Worm (Caenorhabditis elegans) whole organism, L1 larva: ENCODE measurements around the gene bus-17.

Experiments
- F16B12.6 ChIP-seq: fragments of 150-350 bp; optimal IDR thresholded peaks from 2 replicates; lab custom pipeline; 2014; ENCODE audit warnings: missing biosample characterization, missing genetic modification characterization
- aha-1 ChIP-seq: fragments of 150-350 bp; optimal IDR thresholded peaks from 2 replicates; lab custom pipeline; 2014; ENCODE audit warnings: missing biosample characterization, missing genetic modification characterization
- blmp-1 ChIP-seq: fragments of 150-350 bp; optimal IDR thresholded peaks from 2 replicates; lab custom pipeline; 2014; ENCODE audit warnings: missing biosample characterization, missing genetic modification characterization
- ces-1 ChIP-seq: fragments of 150-350 bp; optimal IDR thresholded peaks from 2 replicates; lab custom pipeline; 2014; ENCODE audit warnings: missing biosample characterization, missing genetic modification reagents, missing genetic modification characterization
- dpl-1 ChIP-seq, 3 experiments: fragments of 150-350 bp in 2 of 3; sonication (generic microtip) in 1 of 3; optimal IDR thresholded peaks; 2 replicates each; lab custom pipeline; 2014 to 2017; ENCODE audit warnings: missing biosample characterization in 3 of 3, missing genetic modification characterization in 3 of 3, missing genetic modification reagents in 3 of 3
- dsc-1 ChIP-seq: sonication (generic microtip); optimal IDR thresholded peaks from 2 replicates; lab custom pipeline; 2016; ENCODE audit warnings: mild to moderate bottlenecking, missing genetic modification characterization, missing compliant biosample characterization
- egl-13 ChIP-seq: sonication (generic microtip); optimal IDR thresholded peaks from 2 replicates; lab custom pipeline; 2016; ENCODE audit warnings: missing genotype, missing genetic modification reagents, missing genetic modification characterization, missing compliant biosample characterization
- egl-27 ChIP-seq, 2 experiments: fragments of 150-350 bp in 1 of 2; sonication (generic microtip); optimal IDR thresholded peaks; 3 replicates each; lab custom pipeline; 2017 to 2018; ENCODE audit warnings: missing biosample characterization in 2 of 2, missing genetic modification characterization in 2 of 2, missing genetic modification reagents in 2 of 2
- elt-2 ChIP-seq: sonication (generic microtip); optimal IDR thresholded peaks from 2 replicates; lab custom pipeline; 2016; ENCODE audit warnings: missing genetic modification characterization, mild to moderate bottlenecking, inconsistent platforms, missing compliant biosample characterization, missing genetic modification reagents
- fkh-10 ChIP-seq: sonication (generic microtip); optimal IDR thresholded peaks from 2 replicates; lab custom pipeline; 2017; ENCODE audit warnings: missing biosample characterization, missing genetic modification reagents, missing genetic modification characterization
- fkh-8 ChIP-seq: sonication (generic microtip); optimal IDR thresholded peaks from 2 replicates; lab custom pipeline; 2016; ENCODE audit warnings: mild to moderate bottlenecking, missing genetic modification characterization, missing compliant biosample characterization
- grh-1 ChIP-seq: fragments of 200-800 bp; sonication (Bioruptor generic); IDR thresholded peaks from 2 replicates; pipeline ENCODE4 v1.3.6; 2022; ENCODE audit warnings: missing genetic modification reagents, missing genetic modification characterization, missing compliant biosample characterization
- hlh-4 ChIP-seq: sonication (generic microtip); optimal IDR thresholded peaks from 2 replicates; lab custom pipeline; 2016; ENCODE audit warnings: mild to moderate bottlenecking, missing genetic modification characterization, missing compliant biosample characterization
- irx-1 ChIP-seq: sonication (generic microtip); optimal IDR thresholded peaks from 2 replicates; lab custom pipeline; 2016; ENCODE audit warnings: missing genetic modification characterization, missing compliant biosample characterization
- isw-1 ChIP-seq: fragments of 200-800 bp; sonication (Bioruptor generic); IDR thresholded peaks from 2 replicates; pipeline ENCODE4 v1.3.6; 2022; ENCODE audit warnings: missing genetic modification characterization, missing compliant biosample characterization
- jun-1 ChIP-seq: fragments of 150-350 bp; optimal IDR thresholded peaks from 2 replicates; lab custom pipeline; 2014; ENCODE audit warnings: missing biosample characterization, missing genetic modification reagents, missing genetic modification characterization
- lin-14 ChIP-seq: fragments of 200-800 bp; sonication (Bioruptor generic); optimal IDR thresholded peaks from 2 replicates; lab custom pipeline; 2018; ENCODE audit warnings: mild to moderate bottlenecking, missing genetic modification characterization, moderate library complexity, missing compliant biosample characterization
- lin-15B ChIP-seq: fragments of 150-350 bp; sonication (generic microtip); optimal IDR thresholded peaks from 3 replicates; lab custom pipeline; 2014; ENCODE audit warnings: missing biosample characterization, missing genetic modification characterization
- lin-35 ChIP-seq, 2 experiments: fragments of 150-350 bp; optimal IDR thresholded peaks; 2 replicates each; lab custom pipeline; 2014; ENCODE audit warnings: missing biosample characterization in 2 of 2, missing genetic modification characterization in 2 of 2, missing genetic modification reagents in 2 of 2
- lir-3 ChIP-seq: sonication (generic microtip); optimal IDR thresholded peaks from 2 replicates; lab custom pipeline; 2016; ENCODE audit warnings: mild to moderate bottlenecking, missing genetic modification characterization, moderate library complexity, missing compliant biosample characterization; ENCODE audit not compliant: poor library complexity
- mab-9 ChIP-seq: fragments of 200-800 bp; sonication (Bioruptor generic); IDR thresholded peaks from 2 replicates; pipeline ENCODE4 v1.3.6; 2022; ENCODE audit warnings: missing genetic modification reagents, missing genetic modification characterization, missing compliant biosample characterization
- mdl-1 ChIP-seq, 2 experiments: fragments of 150-350 bp; optimal IDR thresholded peaks; 2 replicates each; lab custom pipeline; 2014 to 2017; ENCODE audit warnings: missing biosample characterization in 2 of 2, missing genetic modification characterization in 2 of 2, inconsistent platforms in 1 of 2
- mep-1 ChIP-seq: fragments of 150-350 bp; optimal IDR thresholded peaks from 2 replicates; lab custom pipeline; 2014; ENCODE audit warnings: missing biosample characterization, missing genetic modification characterization
- nhr-11 ChIP-seq: fragments of 150-350 bp; optimal IDR thresholded peaks from 2 replicates; lab custom pipeline; 2014; ENCODE audit warnings: missing biosample characterization, missing genetic modification characterization
- nhr-12 ChIP-seq: sonication (generic microtip); optimal IDR thresholded peaks from 2 replicates; lab custom pipeline; 2017; ENCODE audit warnings: missing biosample characterization, missing genetic modification characterization
- nhr-19 ChIP-seq: fragments of 200-800 bp; sonication (Bioruptor generic); conservative IDR thresholded peaks from 2 replicates; pipeline ENCODE4 v1.3.6; 2022; ENCODE audit warnings: missing genetic modification characterization, missing compliant biosample characterization
- nhr-20 ChIP-seq: sonication (generic microtip); optimal IDR thresholded peaks from 2 replicates; lab custom pipeline; 2016; ENCODE audit warnings: mild to moderate bottlenecking, missing genetic modification characterization, missing compliant biosample characterization
- nhr-28 ChIP-seq: fragments of 150-350 bp; optimal IDR thresholded peaks from 2 replicates; lab custom pipeline; 2014; ENCODE audit warnings: missing biosample characterization, missing genetic modification characterization
- nhr-47 ChIP-seq: sonication (generic microtip); optimal IDR thresholded peaks from 2 replicates; lab custom pipeline; 2016; ENCODE audit warnings: mild to moderate bottlenecking, missing genetic modification characterization, moderate library complexity, missing compliant biosample characterization
- nhr-71 ChIP-seq: sonication (generic microtip); optimal IDR thresholded peaks from 2 replicates; lab custom pipeline; 2016; ENCODE audit warnings: mild to moderate bottlenecking, missing genetic modification characterization, moderate library complexity, missing compliant biosample characterization
- nhr-76 ChIP-seq: sonication (generic microtip); optimal IDR thresholded peaks from 2 replicates; lab custom pipeline; 2017; ENCODE audit warnings: missing biosample characterization, missing genetic modification characterization
- nhr-84 ChIP-seq: sonication (generic microtip); optimal IDR thresholded peaks from 2 replicates; lab custom pipeline; 2017; ENCODE audit warnings: missing biosample characterization, missing genetic modification characterization
- nhr-90 ChIP-seq: sonication (generic microtip); optimal IDR thresholded peaks from 2 replicates; lab custom pipeline; 2016; ENCODE audit warnings: mild to moderate bottlenecking, missing genetic modification characterization, missing compliant biosample characterization; ENCODE audit not compliant: poor library complexity
- pax-3 ChIP-seq: fragments of 200-800 bp; sonication (Bioruptor generic); optimal IDR thresholded peaks from 2 replicates; lab custom pipeline; 2018; ENCODE audit warnings: mild to moderate bottlenecking, missing genetic modification characterization, moderate library complexity, missing compliant biosample characterization
- rnt-1 ChIP-seq: sonication (generic microtip); optimal IDR thresholded peaks from 2 replicates; lab custom pipeline; 2016; ENCODE audit warnings: mild to moderate bottlenecking, missing genetic modification characterization, moderate library complexity, missing compliant biosample characterization
- skn-1 ChIP-seq: fragments of 150-350 bp; optimal IDR thresholded peaks from 2 replicates; lab custom pipeline; 2014; ENCODE audit warnings: missing biosample characterization, missing genetic modification characterization
- snpc-4 ChIP-seq: fragments of 150-350 bp; optimal IDR thresholded peaks from 2 replicates; lab custom pipeline; 2014; ENCODE audit warnings: missing biosample characterization, missing genetic modification characterization
- snu-23 ChIP-seq: sonication (generic microtip); optimal IDR thresholded peaks from 2 replicates; lab custom pipeline; 2016; ENCODE audit warnings: missing genetic modification characterization, missing compliant biosample characterization
- sox-4 ChIP-seq: sonication (generic microtip); optimal IDR thresholded peaks from 2 replicates; lab custom pipeline; 2016; ENCODE audit warnings: missing genetic modification characterization, missing compliant biosample characterization
- swsn-7 ChIP-seq: sonication (generic microtip); optimal IDR thresholded peaks from 2 replicates; lab custom pipeline; 2016; ENCODE audit warnings: missing genetic modification characterization, missing compliant biosample characterization
- tbx-2 ChIP-seq: sonication (generic microtip); optimal IDR thresholded peaks from 2 replicates; lab custom pipeline; 2016; ENCODE audit warnings: missing genetic modification characterization, missing compliant biosample characterization
- unc-130 ChIP-seq: fragments of 150-350 bp; optimal IDR thresholded peaks from 2 replicates; lab custom pipeline; 2017; ENCODE audit warnings: missing biosample characterization, missing genetic modification characterization, inconsistent platforms
- unc-62 ChIP-seq: fragments of 150-350 bp; optimal IDR thresholded peaks from 2 replicates; lab custom pipeline; 2014; ENCODE audit warnings: missing biosample characterization, missing genetic modification reagents, missing genetic modification characterization
- unc-98 ChIP-seq: fragments of 200-800 bp; sonication (Bioruptor generic); IDR thresholded peaks from 2 replicates; pipeline ENCODE4 v1.3.6; 2022; ENCODE audit warnings: missing genetic modification characterization, missing compliant biosample characterization
- xbp-1 ChIP-seq: sonication (generic microtip); optimal IDR thresholded peaks from 2 replicates; lab custom pipeline; 2016; ENCODE audit warnings: missing genetic modification characterization, missing compliant biosample characterization
- zag-1 ChIP-seq: fragments of 150-350 bp; optimal IDR thresholded peaks from 2 replicates; lab custom pipeline; 2014; ENCODE audit warnings: missing biosample characterization, missing genetic modification characterization
- zip-4 ChIP-seq: fragments of 200-800 bp; sonication (Bioruptor generic); optimal IDR thresholded peaks from 2 replicates; lab custom pipeline; 2018; ENCODE audit warnings: mild to moderate bottlenecking, missing genetic modification characterization, moderate library complexity, missing compliant biosample characterization
- ztf-4 ChIP-seq: fragments of 150-350 bp; optimal IDR thresholded peaks from 2 replicates; lab custom pipeline; 2014; ENCODE audit warnings: missing biosample characterization, missing genetic modification characterization

The bus-17 gene

DNA sequence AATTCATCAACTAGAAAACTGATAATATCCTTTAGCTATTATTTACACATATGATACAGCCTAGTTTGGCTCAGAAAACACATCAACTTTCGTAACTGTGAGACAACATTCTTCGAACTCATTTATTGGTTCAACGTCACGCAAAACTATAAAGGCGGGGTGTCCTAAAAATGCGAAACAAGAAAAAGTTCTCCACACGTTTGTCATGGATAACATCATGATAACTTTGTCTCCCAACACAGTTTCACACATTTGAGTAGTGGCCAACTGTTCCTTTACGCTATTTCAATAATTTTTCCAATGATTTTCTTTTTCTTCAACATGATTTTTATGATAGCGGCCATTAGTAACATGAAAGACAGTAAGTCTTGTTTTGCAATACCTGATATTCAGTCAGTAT, 19.4 kb downstream of the bus-17 start, which contains the start of gene srxa-9:
TSS of gene srxa-9 (plus strand) at position 301 of the 400 bp plus-strand sequence.
- TF ChIP-seq fkh-8 (tag; lab: Kevin White, UChicago) (no peak), unc-98 (GFP tag; lab: Robert Waterston, UW) (no peak), nhr-84 (tag; lab: Kevin White, UChicago) (no peak), hlh-4 (tag; lab: Kevin White, UChicago) (no peak), nhr-71 (tag; lab: Kevin White, UChicago) (no peak), blmp-1 (tag; lab: Kevin White, UChicago) (no peak), ces-1 (no peak), nhr-20 (tag; lab: Kevin White, UChicago) (no peak), elt-2 (tag; lab: Kevin White, UChicago) (no peak), pax-3 (tag; lab: Kevin White, UChicago) (no peak)

DNA sequence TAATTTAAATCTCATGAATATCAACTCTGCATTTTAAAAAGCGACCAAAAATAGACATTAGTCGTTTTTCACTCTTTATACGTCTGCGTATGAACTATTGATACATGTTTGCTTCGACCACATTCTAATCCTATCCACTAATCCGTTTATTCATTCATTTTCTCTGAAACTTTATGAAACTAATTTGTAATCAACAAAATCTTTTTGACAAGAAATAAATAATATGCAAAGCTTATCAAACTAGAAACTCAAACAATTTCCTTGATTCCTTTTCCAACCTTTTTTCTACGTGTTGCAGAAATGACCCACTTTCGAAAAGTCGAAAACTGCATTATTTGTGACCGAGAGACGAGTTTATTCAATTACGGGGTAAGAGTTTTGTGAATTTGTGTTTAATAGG, 23.8 kb downstream of the bus-17 start, which contains the start of gene nhr-255:
TSS of gene nhr-255 (plus strand) at position 301 of the 400 bp plus-strand sequence.
- TF ChIP-seq irx-1 = no peak
- TF ChIP-seq dsc-1 (tag; lab: Kevin White, UChicago) = peak; percentile 37
- TF ChIP-seq lir-3 (tag; lab: Kevin White, UChicago) = no peak
- no peak for TF ChIP-seq nhr-90 (tag; lab: Kevin White, UChicago)

DNA sequence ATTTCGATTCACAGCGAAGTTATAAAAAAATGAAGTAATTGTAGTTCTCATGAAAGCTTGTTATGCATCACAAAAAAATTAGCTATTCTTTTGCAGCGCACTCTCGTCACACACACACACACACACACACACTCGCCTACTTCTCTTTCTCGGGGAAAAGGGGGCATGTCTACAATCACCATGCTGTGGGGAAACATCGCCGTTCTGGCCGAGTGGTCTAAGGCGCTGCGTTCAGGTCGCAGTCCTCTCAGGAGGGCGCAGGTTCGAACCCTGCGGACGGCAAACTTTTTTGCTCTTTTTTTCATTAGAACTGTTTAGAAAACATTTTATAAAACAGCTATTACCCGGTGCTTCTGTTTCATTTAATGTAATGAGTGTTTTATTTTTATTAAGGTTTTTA, 24.3 kb downstream of the bus-17 start:
- peak; percentile 32 for TF ChIP-seq F16B12.6 (tag; lab: Kevin White, UChicago)
- TF ChIP-seq xbp-1 (tag; lab: Kevin White, UChicago) = peak; percentile 49
- TF ChIP-seq grh-1 (GFP tag; lab: Robert Waterston, UW) = no peak
- peak; percentile 32 to 70 for TF ChIP-seq lin-35 (GFP tag; optimal IDR thresholded peaks at IDR 0.05; lab: Kevin White, UChicago)
- TF ChIP-seq tbx-2 (tag; lab: Kevin White, UChicago) = peak; percentile 68
- peak in 1 of 2 experiments; percentile 51 for TF ChIP-seq mdl-1 (tag; optimal IDR thresholded peaks at IDR 0.05; lab: Kevin White, UChicago)
- peak; percentile 68 for TF ChIP-seq nhr-71 (tag; lab: Kevin White, UChicago)
- TF ChIP-seq lin-15B (tag; lab: Kevin White, UChicago) = peak; percentile 83
- peak; percentile 36 for TF ChIP-seq fkh-10
- TF ChIP-seq dsc-1 (tag; lab: Kevin White, UChicago) = peak; percentile 32
- no peak for TF ChIP-seq mab-9 (GFP tag; lab: Robert Waterston, UW)
- TF ChIP-seq snpc-4 = peak; percentile 49
- TF ChIP-seq lir-3 (tag; lab: Kevin White, UChicago) = peak; percentile 47
- no peak for TF ChIP-seq nhr-28 (tag; lab: Kevin White, UChicago)
- TF ChIP-seq isw-1 (GFP tag; lab: Robert Waterston, UW) = peak; percentile 12; the same call in 1 of the 2 replicates
- peak in 1 of 2 experiments; percentile 32 for TF ChIP-seq egl-27 (tag; optimal IDR thresholded peaks at IDR 0.05; lab: Kevin White, UChicago)
- no peak for TF ChIP-seq unc-62 (GFP tag; lab: Kevin White, UChicago)
- peak; percentile 36 for TF ChIP-seq jun-1 (tag; lab: Kevin White, UChicago)
- TF ChIP-seq nhr-47 (tag; lab: Kevin White, UChicago) = peak; percentile 74
- TF ChIP-seq nhr-19 = peak; percentile 63
- no peak for TF ChIP-seq ztf-4 (tag; lab: Kevin White, UChicago)
- peak; percentile 62 for TF ChIP-seq nhr-20 (tag; lab: Kevin White, UChicago)
- peak; percentile 25 for TF ChIP-seq zip-4 (GFP tag; lab: Kevin White, UChicago)
- peak; percentile 77 for TF ChIP-seq lin-14 (GFP tag; lab: Kevin White, UChicago)
- TF ChIP-seq egl-13 (tag; lab: Kevin White, UChicago) = peak; percentile 42
- TF ChIP-seq swsn-7 (tag; lab: Kevin White, UChicago) = peak; percentile 55
- peak; percentile 47 for TF ChIP-seq mep-1 (tag; lab: Kevin White, UChicago)
- TF ChIP-seq nhr-76 (tag; lab: Kevin White, UChicago) = peak; percentile 55
- no peak for TF ChIP-seq nhr-12 (tag; lab: Kevin White, UChicago)
- no peak for TF ChIP-seq unc-130 (tag; lab: Kevin White, UChicago)
- no peak for TF ChIP-seq hlh-4 (tag; lab: Kevin White, UChicago)
- TF ChIP-seq rnt-1 (tag; lab: Kevin White, UChicago) = peak; percentile 76
- TF ChIP-seq nhr-90 (tag; lab: Kevin White, UChicago) = peak; percentile 55
- TF ChIP-seq zag-1 (tag; lab: Kevin White, UChicago) = no peak
- TF ChIP-seq snu-23 (GFP tag; lab: Kevin White, UChicago) = peak; percentile 79
- TF ChIP-seq nhr-11 (tag; lab: Kevin White, UChicago) = no peak
- no peak for TF ChIP-seq aha-1 (tag; lab: Kevin White, UChicago)
- TF ChIP-seq sox-4 (tag; lab: Kevin White, UChicago) = peak; percentile 25
- peak; percentile 32 for TF ChIP-seq skn-1 (tag; lab: Kevin White, UChicago)
- peak in 1 of 3 experiments; percentile 18 for TF ChIP-seq dpl-1 (GFP tag; optimal IDR thresholded peaks at IDR 0.05; lab: Kevin White, UChicago)
